Worm (Caenorhabditis elegans) whole organism, L4 larva: Measurements from ENCODE around the gene Y57G11C.51.

Experiments
- T26A8.4 ChIP-seq: fragments of 200-800 bp; sonication (Bioruptor generic); IDR thresholded peaks from 2 replicates; pipeline ENCODE4 v1.3.6; 2022; ENCODE audit warnings: missing genetic modification characterization, missing compliant biosample characterization
- Y5F2A.4 ChIP-seq: fragments of 200-800 bp; sonication (Bioruptor generic); optimal IDR thresholded peaks from 2 replicates; lab custom pipeline; 2018; ENCODE audit warnings: mild to moderate bottlenecking, missing genetic modification characterization, missing compliant biosample characterization
- aly-2 ChIP-seq: sonication (generic microtip); optimal IDR thresholded peaks from 2 replicates; lab custom pipeline; 2018; ENCODE audit warnings: missing biosample characterization, missing genetic modification characterization
- ama-1 ChIP-seq: fragments of 150-350 bp; optimal IDR thresholded peaks from 2 replicates; lab custom pipeline; 2014; ENCODE audit warnings: inconsistent platforms, mixed read lengths
- duxl-1 ChIP-seq: sonication (generic microtip); optimal IDR thresholded peaks from 2 replicates; lab custom pipeline; 2016; ENCODE audit warnings: mild to moderate bottlenecking, missing genetic modification characterization, moderate library complexity, missing compliant biosample characterization; ENCODE audit not compliant: poor library complexity
- egl-27 ChIP-seq: sonication (generic microtip); optimal IDR thresholded peaks from 3 replicates; lab custom pipeline; 2017; ENCODE audit warnings: missing biosample characterization, missing genetic modification reagents, missing genetic modification characterization
- fkh-10 ChIP-seq: fragments of 150-350 bp; optimal IDR thresholded peaks from 2 replicates; lab custom pipeline; 2014; ENCODE audit warnings: missing biosample characterization, missing genetic modification reagents, missing genetic modification characterization
- lir-3 ChIP-seq: sonication (generic microtip); optimal IDR thresholded peaks from 2 replicates; lab custom pipeline; 2016; ENCODE audit warnings: mild to moderate bottlenecking, missing genetic modification characterization, missing compliant biosample characterization
- mdl-1 ChIP-seq, 2 experiments: fragments of 150-350 bp in 1 of 2; sonication (generic microtip) in 1 of 2; optimal IDR thresholded peaks; 2 replicates each; lab custom pipeline; 2014 to 2017; ENCODE audit warnings: missing biosample characterization in 2 of 2, missing genetic modification characterization in 2 of 2
- nhr-28 ChIP-seq: fragments of 150-350 bp; optimal IDR thresholded peaks from 2 replicates; lab custom pipeline; 2014; ENCODE audit warnings: missing biosample characterization, missing genetic modification characterization
- nhr-77 ChIP-seq: fragments of 150-350 bp; optimal IDR thresholded peaks from 2 replicates; lab custom pipeline; 2014; ENCODE audit warnings: missing biosample characterization, missing genetic modification characterization
- zfp-3 ChIP-seq: fragments of 200-800 bp; sonication (Bioruptor generic); conservative IDR thresholded peaks from 2 replicates; pipeline ENCODE4 v1.3.6; 2022; ENCODE audit warnings: missing genetic modification reagents, missing genetic modification characterization, missing compliant biosample characterization

- TF ChIP-seq nhr-77 (tag; lab: Kevin White, UChicago) (no peak), T26A8.4 (GFP tag; lab: Robert Waterston, UW) (no peak), nhr-28 (no peak), mdl-1 (tag; optimal IDR thresholded peaks at IDR 0.05; lab: Kevin White, UChicago) (no peak), egl-27 (tag; lab: Kevin White, UChicago) (no peak), fkh-10 (GFP tag; lab: Kevin White, UChicago) (no peak), duxl-1 (tag; lab: Kevin White, UChicago) (no peak), zfp-3 (GFP tag; lab: Robert Waterston, UW) (no peak), Y5F2A.4 (GFP tag; lab: Kevin White, UChicago) (no peak), lir-3 (tag; lab: Kevin White, UChicago) (no peak), aly-2 (tag; lab: Kevin White, UChicago) (no peak), ama-1 (lab: Kevin White, UChicago) (no peak)
Observed at ce11 chrIV:14782211-14782610, 7.9 kb upstream of the Y57G11C.51 start, which contains the start of gene Y57G11C.1130.
